Worm (Caenorhabditis elegans): ENCODE data around the gene glt-1.

The glt-1 gene

ce11 chrX:3506556-3506955 lies 10.7 kb downstream of the glt-1 start:
- TF ChIP-seq nhr-11 (tag; optimal IDR thresholded peaks at IDR 0.05) (no peak), fos-1 (tag; optimal IDR thresholded peaks at IDR 0.05) (peak; percentile 84)

ce11 chrX:3507214-3507613 lies 11.4 kb downstream of the glt-1 start:
- TF ChIP-seq nhr-12 (tag; optimal IDR thresholded peaks at IDR 0.05) (no peak), ceh-82 (tag; optimal IDR thresholded peaks at IDR 0.05) (no peak), ama-1 (optimal IDR thresholded peaks at IDR 0.05) (no peak), nhr-237 (tag; optimal IDR thresholded peaks at IDR 0.05) (no peak), unc-39 (tag; optimal IDR thresholded peaks at IDR 0.05) (no peak), nhr-25 (tag; optimal IDR thresholded peaks at IDR 0.05) (no peak), aly-2 (tag; optimal IDR thresholded peaks at IDR 0.05) (no peak), sma-3 (GFP tag; optimal IDR thresholded peaks at IDR 0.05) (no peak), ZK546.5 (tag; optimal IDR thresholded peaks at IDR 0.05) (no peak), nhr-11 (tag; optimal IDR thresholded peaks at IDR 0.05) (no peak), elt-1 (tag; optimal IDR thresholded peaks at IDR 0.05) (no peak), mbf-1 (tag; optimal IDR thresholded peaks at IDR 0.05) (no peak), nhr-21 (tag; optimal IDR thresholded peaks at IDR 0.05) (no peak), R02D3.7 (tag; optimal IDR thresholded peaks at IDR 0.05) (no peak), sma-9 (GFP tag; optimal IDR thresholded peaks at IDR 0.05) (no peak), sma-9 (tag; optimal IDR thresholded peaks at IDR 0.05) (no peak), ztf-1 (GFP tag; conservative IDR thresholded peaks at IDR 0.05) (no peak), nhr-77 (tag; optimal IDR thresholded peaks at IDR 0.05) (no peak)

- TF ChIP-seq skn-1 (tag; optimal IDR thresholded peaks at IDR 0.05) (no peak), ZK546.5 (tag; optimal IDR thresholded peaks at IDR 0.05) (no peak), elt-1 (tag; optimal IDR thresholded peaks at IDR 0.05) (no peak), F13H6.1 (tag; optimal IDR thresholded peaks at IDR 0.05) (no peak), alr-1 (tag; optimal IDR thresholded peaks at IDR 0.05) (no peak), unc-62 (GFP tag; optimal IDR thresholded peaks at IDR 0.05) (no peak), mdl-1 (tag; optimal IDR thresholded peaks at IDR 0.05) (no peak), sma-3 (GFP tag; optimal IDR thresholded peaks at IDR 0.05) (no peak), sma-9 (GFP tag; optimal IDR thresholded peaks at IDR 0.05) (no peak), sma-9 (tag; optimal IDR thresholded peaks at IDR 0.05) (no peak), gmeb-1 (tag; optimal IDR thresholded peaks at IDR 0.05) (no peak), nhr-11 (tag; optimal IDR thresholded peaks at IDR 0.05) (no peak), ceh-82 (tag; optimal IDR thresholded peaks at IDR 0.05) (no peak), nhr-25 (tag; optimal IDR thresholded peaks at IDR 0.05) (no peak), peb-1 (tag; optimal IDR thresholded peaks at IDR 0.05) (no peak), dmd-4 (tag; optimal IDR thresholded peaks at IDR 0.05) (no peak), nhr-237 (tag; optimal IDR thresholded peaks at IDR 0.05) (no peak), lin-13 (GFP tag; optimal IDR thresholded peaks at IDR 0.05) (no peak), unc-55 (GFP tag; optimal IDR thresholded peaks at IDR 0.05) (no peak), ztf-11 (tag; optimal IDR thresholded peaks at IDR 0.05) (no peak)
These were observed 13.1 kb downstream of the glt-1 start, which contains the start of gene sox-4 for ce11 chrX:3508906-3509305. Gene sox-4, minus strand, starts transcription at chrX:3509006.

ce11 chrX:3513715-3514114 lies 17.9 kb downstream of the glt-1 start:
- TF ChIP-seq unc-62 (GFP tag; optimal IDR thresholded peaks at IDR 0.05) (no peak), nhr-21 (tag; optimal IDR thresholded peaks at IDR 0.05) (no peak), ZK546.5 (tag; optimal IDR thresholded peaks at IDR 0.05) (no peak), alr-1 (tag; optimal IDR thresholded peaks at IDR 0.05) (no peak), elt-3 (tag; optimal IDR thresholded peaks at IDR 0.05) (no peak), Y55F3AM.14 (GFP tag; optimal IDR thresholded peaks at IDR 0.05) (no peak)

DNA sequence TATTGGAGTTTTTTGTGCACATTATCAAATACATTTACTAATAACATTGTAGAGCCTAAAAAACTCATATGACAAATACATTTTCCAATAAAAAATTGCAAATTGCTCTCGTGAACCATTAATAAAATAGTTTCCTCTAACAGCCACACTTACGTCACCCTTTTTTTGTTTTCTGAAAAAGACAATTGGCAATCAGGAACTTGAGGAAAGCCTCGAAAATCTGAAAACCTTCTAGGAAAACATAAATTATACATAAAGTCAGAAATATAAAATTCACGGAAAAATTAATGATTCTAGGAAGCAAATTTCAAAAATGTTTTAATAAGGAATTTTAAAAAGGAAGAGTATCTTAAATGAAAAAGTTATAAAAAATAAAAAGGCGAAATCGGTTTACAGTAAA lies 21.3 kb downstream of the glt-1 start:
- TF ChIP-seq nhr-11 (tag; optimal IDR thresholded peaks at IDR 0.05) (no peak), unc-55 (GFP tag; optimal IDR thresholded peaks at IDR 0.05) (peak; percentile 13)

- no peak for TF ChIP-seq ZK546.5 (tag; optimal IDR thresholded peaks at IDR 0.05)
- TF ChIP-seq skn-1 (tag; optimal IDR thresholded peaks at IDR 0.05), result no peak
- no peak for TF ChIP-seq gmeb-1 (tag; optimal IDR thresholded peaks at IDR 0.05)
These were observed 22.7 kb downstream of the glt-1 start, which contains the start of gene npr-16 for ce11 chrX:3518494-3518893. Gene npr-16, plus strand, starts transcription at chrX:3518794.

- TF ChIP-seq nhr-12 (tag; optimal IDR thresholded peaks at IDR 0.05), result no peak
- no peak for TF ChIP-seq nhr-23 (tag; optimal IDR thresholded peaks at IDR 0.05)
These were observed 30.9 kb downstream of the glt-1 start for ce11 chrX:3526712-3527111.

All from whole organism, L2 larva.